Fruit fly (Drosophila melanogaster): ENCODE measurements around the gene MtnA.

The MtnA gene

dm6 chr3R:9747272-9747874, 36.8 kb downstream of the MtnA start, which contains the start of gene CG12948 (continued):
- no peak for TF ChIP-seq D (optimal IDR thresholded peaks at IDR 0.05)
- TF ChIP-seq D (GFP tag; optimal IDR thresholded peaks at IDR 0.05): no peak
- TF ChIP-seq CG7987 (GFP tag; optimal IDR thresholded peaks at IDR 0.05): no peak
- TF ChIP-seq unpg (GFP tag; optimal IDR thresholded peaks at IDR 0.05): no peak
- TF ChIP-seq Doc3 (GFP tag; IDR thresholded peaks at IDR 0.05; ENCODE audit: partially characterized antibody): peak; percentile 98
- TF ChIP-seq CG7928 (GFP tag; optimal IDR thresholded peaks at IDR 0.05): no peak
- no peak for TF ChIP-seq CG11504 (tag; optimal IDR thresholded peaks at IDR 0.05)
- peak; percentile 41 for TF ChIP-seq her (GFP tag; optimal IDR thresholded peaks at IDR 0.05)
- peak; percentile 64 for TF ChIP-seq CG8924 (tag; optimal IDR thresholded peaks at IDR 0.05)
- TF ChIP-seq klu (GFP tag; IDR thresholded peaks at IDR 0.05): peak; percentile 56; the same call in 1 of the 2 replicates
- no peak for TF ChIP-seq Nf-YC (tag; optimal IDR thresholded peaks at IDR 0.05)
- TF ChIP-seq CG4424 (GFP tag; optimal IDR thresholded peaks at IDR 0.05): peak; percentile 54
- peak; percentile 42; the same call in 1 of the 2 replicates for TF ChIP-seq al (GFP tag; IDR thresholded peaks at IDR 0.05)
- 0 out of 3 replicates have a peak, but pooled peaks have one; percentile 40 for TF ChIP-seq CG34422 (GFP tag; IDR thresholded peaks at IDR 0.05)
- no peak for TF ChIP-seq CG31224 (GFP tag; IDR thresholded peaks at IDR 0.05)
- no peak for TF ChIP-seq bcd (GFP tag; optimal IDR thresholded peaks at IDR 0.05)
- TF ChIP-seq CG4404 (GFP tag; IDR thresholded peaks at IDR 0.05): 0 out of 2 replicates have a peak, but pooled peaks have one; percentile 28
- TF ChIP-seq CG2889 (GFP tag; IDR thresholded peaks at IDR 0.05): no peak
- TF ChIP-seq cato (GFP tag; optimal IDR thresholded peaks at IDR 0.05; ENCODE audit: borderline replicate concordance): no peak
- no peak for TF ChIP-seq z (GFP tag; IDR thresholded peaks at IDR 0.05)
- peak; percentile 55 for TF ChIP-seq Xbp1 (GFP tag; optimal IDR thresholded peaks at IDR 0.05)
- no peak for TF ChIP-seq CG4617 (GFP tag; optimal IDR thresholded peaks at IDR 0.05; ENCODE audit: borderline replicate concordance)
- TF ChIP-seq Ada2b (GFP tag; IDR thresholded peaks at IDR 0.05): no peak
- TF ChIP-seq Stat92E (GFP tag; optimal IDR thresholded peaks at IDR 0.05): no peak
- no peak for TF ChIP-seq CG7372 (GFP tag; IDR thresholded peaks at IDR 0.05)
- peak; percentile 90 for TF ChIP-seq chinmo (GFP tag; IDR thresholded peaks at IDR 0.05; ENCODE audit: partially characterized antibody)
- TF ChIP-seq CG4820 (GFP tag; optimal IDR thresholded peaks at IDR 0.05): peak; percentile 46
- TF ChIP-seq zfh1 (GFP tag; IDR thresholded peaks at IDR 0.05): no peak; the same call in 2 of the 3 replicates
- TF ChIP-seq knrl (GFP tag; IDR thresholded peaks at IDR 0.05; ENCODE audit: partially characterized antibody): peak; percentile 87; the same call in 2 of the 3 replicates
- TF ChIP-seq ab (GFP tag; optimal IDR thresholded peaks at IDR 0.05): no peak
- peak; percentile 32 for TF ChIP-seq BtbVII (GFP tag; optimal IDR thresholded peaks at IDR 0.05)
- no peak for TF ChIP-seq gsb-n (tag; optimal IDR thresholded peaks at IDR 0.05)
- no peak for TF ChIP-seq hkb (optimal IDR thresholded peaks at IDR 0.05)
- no peak for TF ChIP-seq hkb (GFP tag; IDR thresholded peaks at IDR 0.05)
- no peak for TF ChIP-seq grn (GFP tag; optimal IDR thresholded peaks at IDR 0.05)
- peak; percentile 96 for TF ChIP-seq CG34224 (GFP tag; IDR thresholded peaks at IDR 0.05; ENCODE audit: partially characterized antibody)
- TF ChIP-seq lmd (GFP tag; IDR thresholded peaks at IDR 0.05): peak; percentile 45
- TF ChIP-seq pros (GFP tag; optimal IDR thresholded peaks at IDR 0.05): peak; percentile 62
- no peak for TF ChIP-seq Hey (tag; optimal IDR thresholded peaks at IDR 0.05)
- no peak for TF ChIP-seq Kr (GFP tag; optimal IDR thresholded peaks at IDR 0.05)
- no peak for TF ChIP-seq Hmx (GFP tag; optimal IDR thresholded peaks at IDR 0.05)
- TF ChIP-seq CG2712 (tag; optimal IDR thresholded peaks at IDR 0.05): no peak
- no peak for TF ChIP-seq peb (GFP tag; IDR thresholded peaks at IDR 0.05)
- TF ChIP-seq Ravus (GFP tag; IDR thresholded peaks at IDR 0.05): no peak
- no peak for TF ChIP-seq CG11695 (GFP tag; IDR thresholded peaks at IDR 0.05)
- TF ChIP-seq sisA (GFP tag; IDR thresholded peaks at IDR 0.05): no peak
- TF ChIP-seq HHEX (GFP tag; optimal IDR thresholded peaks at IDR 0.05): no peak
- no peak for TF ChIP-seq dmrt99B (tag; optimal IDR thresholded peaks at IDR 0.05)
- TF ChIP-seq da (GFP tag; optimal IDR thresholded peaks at IDR 0.05): no peak
- TF ChIP-seq az2 (GFP tag; optimal IDR thresholded peaks at IDR 0.05): peak; percentile 3
- TF ChIP-seq CG15479 (GFP tag; optimal IDR thresholded peaks at IDR 0.05): peak; percentile 46
